Fruit fly (Drosophila melanogaster) whole organism, embryonic: ENCODE data around the gene JMJD4.
A peak's percentile ranks its signal among the peaks of the same experiment; 100 is the strongest.

Source experiments
- Aef1 ChIP-seq: fragments of 200-800 bp; sonication (Bioruptor generic); IDR thresholded peaks from 3 replicates; pipeline ENCODE4 v1.3.6; 2022; ENCODE audit warnings: missing biosample characterization, missing genetic modification characterization
- Antp ChIP-seq: fragments of 200-800 bp; sonication (Bioruptor generic); optimal IDR thresholded peaks from 3 replicates; lab custom pipeline; 2016; ENCODE audit warnings: missing biosample characterization, missing genetic modification characterization
- BEAF-32 ChIP-seq: fragments of 200-800 bp; sonication (Bioruptor generic); optimal IDR thresholded peaks from 3 replicates; lab custom pipeline; 2017; ENCODE audit warnings: missing biosample characterization, missing genetic modification characterization, mild to moderate bottlenecking, moderate library complexity, missing genetic modification reagents
- BtbVII ChIP-seq: fragments of 200-800 bp; sonication (Bioruptor generic); optimal IDR thresholded peaks from 3 replicates; lab custom pipeline; 2017; ENCODE audit warnings: missing biosample characterization, mild to moderate bottlenecking, missing genetic modification characterization
- CG11085 ChIP-seq: fragments of 200-800 bp; sonication (Bioruptor generic); IDR thresholded peaks from 2 replicates; pipeline ENCODE4 v1.3.6; 2022; ENCODE audit warnings: missing biosample characterization, missing genetic modification characterization
- CG12219 ChIP-seq: fragments of 200-800 bp; sonication (Bioruptor generic); optimal IDR thresholded peaks from 3 replicates; lab custom pipeline; 2018; ENCODE audit warnings: missing biosample characterization, mild to moderate bottlenecking, missing genetic modification characterization
- CG1233 ChIP-seq: fragments of 200-800 bp; sonication (Bioruptor generic); optimal IDR thresholded peaks from 4 replicates; lab custom pipeline; 2018; ENCODE audit warnings: missing biosample characterization, mild to moderate bottlenecking, missing genetic modification characterization
- CG12744 ChIP-seq: fragments of 200-800 bp; sonication (Bioruptor generic); optimal IDR thresholded peaks from 2 replicates; lab custom pipeline; 2016; ENCODE audit warnings: missing biosample characterization, missing genetic modification characterization
- CG12769 ChIP-seq: fragments of 200-800 bp; sonication (Bioruptor generic); optimal IDR thresholded peaks from 2 replicates; lab custom pipeline; 2019; ENCODE audit warnings: missing biosample characterization, mild to moderate bottlenecking, missing genetic modification characterization, moderate library complexity
- CG13424 ChIP-seq: fragments of 200-800 bp; sonication (Bioruptor generic); optimal IDR thresholded peaks from 2 replicates; lab custom pipeline; 2019; ENCODE audit warnings: missing biosample characterization, mild to moderate bottlenecking, missing genetic modification characterization, moderate library complexity
- CG15011 ChIP-seq: fragments of 200-800 bp; sonication (Bioruptor generic); optimal IDR thresholded peaks from 3 replicates; lab custom pipeline; 2018; ENCODE audit warnings: missing biosample characterization, mild to moderate bottlenecking, missing genetic modification characterization
- CG15073 ChIP-seq: fragments of 200-800 bp; sonication (Bioruptor generic); optimal IDR thresholded peaks from 2 replicates; lab custom pipeline; 2016; ENCODE audit warnings: missing biosample characterization, missing genetic modification characterization
- CG15269 ChIP-seq: fragments of 200-800 bp; sonication (Bioruptor generic); optimal IDR thresholded peaks from 2 replicates; lab custom pipeline; 2018; ENCODE audit warnings: missing biosample characterization, mild to moderate bottlenecking, missing genetic modification characterization, moderate library complexity
- CG15479 ChIP-seq: fragments of 200-800 bp; sonication (Bioruptor generic); optimal IDR thresholded peaks from 3 replicates; lab custom pipeline; 2019; ENCODE audit warnings: missing biosample characterization, mild to moderate bottlenecking, missing genetic modification characterization, moderate library complexity
- CG18764 ChIP-seq: fragments of 200-800 bp; sonication (Bioruptor generic); optimal IDR thresholded peaks from 3 replicates; lab custom pipeline; 2016; ENCODE audit warnings: missing biosample characterization, missing genetic modification characterization
- CG4404 ChIP-seq: fragments of 200-800 bp; sonication (Bioruptor generic); IDR thresholded peaks from 2 replicates; pipeline ENCODE4 v1.3.6; 2022; ENCODE audit warnings: missing biosample characterization, missing genetic modification characterization
- CG6813 ChIP-seq: fragments of 200-800 bp; sonication (Bioruptor generic); optimal IDR thresholded peaks from 2 replicates; lab custom pipeline; 2017; ENCODE audit warnings: missing biosample characterization, missing genetic modification characterization, mild to moderate bottlenecking, moderate library complexity, missing genetic modification reagents
- CG7556 ChIP-seq: fragments of 200-800 bp; sonication (Bioruptor generic); optimal IDR thresholded peaks from 2 replicates; lab custom pipeline; 2017; ENCODE audit warnings: missing biosample characterization, mild to moderate bottlenecking, missing genetic modification characterization
- CG7839 ChIP-seq: fragments of 200-800 bp; sonication (Bioruptor generic); optimal IDR thresholded peaks from 3 replicates; lab custom pipeline; 2018; ENCODE audit warnings: missing biosample characterization, mild to moderate bottlenecking, missing genetic modification characterization, moderate library complexity
- CG7987 ChIP-seq: fragments of 200-800 bp; sonication (Bioruptor generic); optimal IDR thresholded peaks from 2 replicates; lab custom pipeline; 2018; ENCODE audit warnings: missing biosample characterization, mild to moderate bottlenecking, missing genetic modification characterization, moderate library complexity
- CG8290 ChIP-seq, 3 experiments: fragments of 200-800 bp; sonication (Bioruptor generic); optimal IDR thresholded peaks; 2 replicates each; lab custom pipeline; 2016 to 2019; ENCODE audit warnings: missing biosample characterization in 3 of 3, missing genetic modification characterization in 3 of 3, mild to moderate bottlenecking in 2 of 3, moderate library complexity in 1 of 3
- CHES-1-like ChIP-seq: fragments of 200-800 bp; sonication (Bioruptor generic); optimal IDR thresholded peaks from 2 replicates; lab custom pipeline; 2016; ENCODE audit warnings: missing biosample characterization, missing genetic modification characterization
- CrebB ChIP-seq: fragments of 200-800 bp; sonication (Bioruptor generic); optimal IDR thresholded peaks from 3 replicates; lab custom pipeline; 2018; ENCODE audit warnings: missing biosample characterization, mild to moderate bottlenecking, missing genetic modification characterization
- Drgx ChIP-seq: fragments of 200-800 bp; sonication (Bioruptor generic); IDR thresholded peaks from 2 replicates; pipeline ENCODE4 v1.3.6; 2022; ENCODE audit warnings: missing biosample characterization, missing genetic modification characterization
- Fer2 ChIP-seq: fragments of 200-800 bp; sonication (Bioruptor generic); optimal IDR thresholded peaks from 2 replicates; lab custom pipeline; 2018; ENCODE audit warnings: missing biosample characterization, mild to moderate bottlenecking, missing genetic modification characterization, moderate library complexity
- GATAe ChIP-seq: fragments of 200-800 bp; sonication (Bioruptor generic); conservative IDR thresholded peaks from 2 replicates; pipeline ENCODE4 v1.3.6; 2022; ENCODE audit warnings: missing biosample characterization, missing genetic modification characterization
- Meics ChIP-seq: fragments of 200-800 bp; sonication (Bioruptor generic); optimal IDR thresholded peaks from 2 replicates; lab custom pipeline; 2017; ENCODE audit warnings: missing biosample characterization, mild to moderate bottlenecking, missing genetic modification characterization
- Ravus ChIP-seq: fragments of 200-800 bp; sonication (Bioruptor generic); IDR thresholded peaks from 2 replicates; pipeline ENCODE4 v1.3.6; 2022; ENCODE audit warnings: missing biosample characterization, missing genetic modification characterization
- Taf1 ChIP-seq: fragments of 200-800 bp; sonication (Bioruptor generic); IDR thresholded peaks from 2 replicates; pipeline ENCODE4 v1.3.6; 2022; ENCODE audit warnings: missing biosample characterization, missing genetic modification characterization
- Tbp ChIP-seq: fragments of >200 bp; optimal IDR thresholded peaks from 2 replicates; lab custom pipeline; 2018; ENCODE audit warnings: missing biosample characterization, missing genetic modification characterization
- Trl ChIP-seq, 3 experiments: fragments of >200 bp in 2 of 3; fragments of 200-800 bp in 1 of 3; sonication (Bioruptor generic) in 1 of 3; optimal IDR thresholded peaks; 2 replicates in 1 of 3; 3 replicates in 2 of 3; lab custom pipeline; 2016 to 2017; ENCODE audit warnings: missing biosample characterization in 1 of 3, missing genetic modification characterization in 1 of 3
- br ChIP-seq: fragments of >200 bp; optimal IDR thresholded peaks from 2 replicates; lab custom pipeline; 2017
- cato ChIP-seq: fragments of 200-800 bp; sonication (Bioruptor generic); optimal IDR thresholded peaks from 2 replicates; lab custom pipeline; 2016; ENCODE audit warnings: missing biosample characterization, missing genetic modification characterization, borderline replicate concordance
- cg ChIP-seq: fragments of 200-800 bp; sonication (Bioruptor generic); optimal IDR thresholded peaks from 3 replicates; lab custom pipeline; 2019; ENCODE audit warnings: missing biosample characterization, mild to moderate bottlenecking, missing genetic modification characterization, moderate library complexity
- chinmo ChIP-seq: fragments of 200-800 bp; sonication (Bioruptor generic); IDR thresholded peaks from 4 replicates; pipeline ENCODE4 v1.3.6; 2022; ENCODE audit warnings: missing biosample characterization, missing genetic modification characterization; ENCODE audit not compliant: partially characterized antibody
- crp ChIP-seq, 2 experiments: fragments of 200-800 bp; sonication (Bioruptor generic); optimal IDR thresholded peaks; 2 replicates in 1 of 2; 3 replicates in 1 of 2; lab custom pipeline; 2017; ENCODE audit warnings: missing biosample characterization in 2 of 2, missing genetic modification characterization in 2 of 2, mild to moderate bottlenecking in 1 of 2, moderate library complexity in 1 of 2
- dan ChIP-seq: fragments of 200-800 bp; sonication (Bioruptor generic); IDR thresholded peaks from 2 replicates; pipeline ENCODE4 v1.3.6; 2022; ENCODE audit warnings: missing biosample characterization, missing genetic modification characterization
- disco-r ChIP-seq: fragments of 200-800 bp; sonication (Bioruptor generic); optimal IDR thresholded peaks from 2 replicates; lab custom pipeline; 2016; ENCODE audit warnings: missing biosample characterization, missing genetic modification characterization
- en ChIP-seq: fragments of 200-800 bp; sonication (Bioruptor generic); optimal IDR thresholded peaks from 2 replicates; lab custom pipeline; 2016; ENCODE audit warnings: missing biosample characterization, missing genetic modification characterization
- ewg ChIP-seq: fragments of 200-800 bp; sonication (Bioruptor generic); optimal IDR thresholded peaks from 3 replicates; lab custom pipeline; 2017; ENCODE audit warnings: mild to moderate bottlenecking, missing biosample characterization, missing genetic modification reagents, missing genetic modification characterization
- eyg ChIP-seq: fragments of 200-800 bp; sonication (Bioruptor generic); optimal IDR thresholded peaks from 3 replicates; lab custom pipeline; 2016; ENCODE audit warnings: missing biosample characterization, missing genetic modification characterization
- nerfin-1 ChIP-seq: fragments of 200-800 bp; sonication (Bioruptor generic); optimal IDR thresholded peaks from 3 replicates; lab custom pipeline; 2019; ENCODE audit warnings: missing biosample characterization, mild to moderate bottlenecking, missing genetic modification characterization, moderate library complexity
- org-1 ChIP-seq: fragments of 200-800 bp; sonication (Bioruptor generic); optimal IDR thresholded peaks from 2 replicates; lab custom pipeline; 2017; ENCODE audit warnings: missing biosample characterization, missing genetic modification characterization
- prd ChIP-seq, 3 experiments: fragments of >200 bp in 2 of 3; fragments of 200-800 bp in 1 of 3; sonication (Bioruptor generic) in 1 of 3; optimal IDR thresholded peaks in 2 of 3; IDR thresholded peaks in 1 of 3; 2 replicates in 2 of 3; 3 replicates in 1 of 3; pipeline versions ENCODE4 v1.3.6 to Lab custom; 2017 to 2022; ENCODE audit warnings: missing biosample characterization in 1 of 3, missing genetic modification characterization in 1 of 3
- slou ChIP-seq: fragments of 200-800 bp; sonication (Bioruptor generic); optimal IDR thresholded peaks from 3 replicates; lab custom pipeline; 2016; ENCODE audit warnings: missing biosample characterization, missing genetic modification characterization
- unc-4 ChIP-seq: fragments of 200-800 bp; sonication (Bioruptor generic); IDR thresholded peaks from 2 replicates; pipeline ENCODE4 v1.3.6; 2022; ENCODE audit warnings: missing biosample characterization, missing genetic modification characterization; ENCODE audit not compliant: partially characterized antibody
- unpg ChIP-seq: fragments of 200-800 bp; sonication (Bioruptor generic); optimal IDR thresholded peaks from 3 replicates; lab custom pipeline; 2018; ENCODE audit warnings: missing biosample characterization, mild to moderate bottlenecking, missing genetic modification characterization, moderate library complexity
- vfl ChIP-seq: fragments of 200-800 bp; sonication (Bioruptor generic); optimal IDR thresholded peaks from 2 replicates; lab custom pipeline; 2016; ENCODE audit warnings: missing biosample characterization, missing genetic modification characterization

Gene JMJD4

dm6 chr2L:18148552-18149219 is 10.4 kb downstream of the JMJD4 start (continued):
- TF ChIP-seq Trl (optimal IDR thresholded peaks at IDR 0.05; lab: Kevin White, UChicago) (no peak), Trl (GFP tag; optimal IDR thresholded peaks at IDR 0.05; lab: Kevin White, UChicago) (peak; percentile 64), en (GFP tag; lab: Kevin White, UChicago) (no peak), CG18764 (GFP tag; lab: Kevin White, UChicago) (peak; percentile 53), Antp (peak; percentile 14), CG6813 (GFP tag; lab: Kevin White, UChicago) (peak; percentile 88), dan (GFP tag; lab: Robert Waterston, UW) (no peak), CG12744 (no peak), br (no peak), CG4404 (GFP tag; lab: Robert Waterston, UW) (no peak), CG13424 (tag; lab: Kevin White, UChicago) (peak; percentile 65), CHES-1-like (GFP tag; lab: Kevin White, UChicago) (peak; percentile 67), CG7987 (GFP tag; lab: Kevin White, UChicago) (peak; percentile 95), disco-r (GFP tag; lab: Kevin White, UChicago) (peak; percentile 34), prd (optimal IDR thresholded peaks at IDR 0.05; lab: Kevin White, UChicago) (no peak), prd (GFP tag; IDR thresholded peaks at IDR 0.05; lab: Robert Waterston, UW) (no peak; the same call in 2 of the 3 replicates), slou (GFP tag; lab: Kevin White, UChicago) (peak; percentile 27), Ravus (no peak), CG11085 (no peak), BtbVII (GFP tag; lab: Kevin White, UChicago) (peak; percentile 75), org-1 (GFP tag; lab: Kevin White, UChicago) (peak; percentile 71), Meics (peak; percentile 67), CG7556 (GFP tag; lab: Kevin White, UChicago) (peak; percentile 41), cg (GFP tag; lab: Kevin White, UChicago) (peak; percentile 16), CG7839 (peak; percentile 25), vfl (GFP tag; lab: Kevin White, UChicago) (no peak), Aef1 (GFP tag; lab: Robert Waterston, UW) (no peak), BEAF-32 (GFP tag; lab: Kevin White, UChicago) (no peak), chinmo (GFP tag; lab: Robert Waterston, UW) (peak; percentile 66; the same call in 1 of the 4 replicates), unpg (GFP tag; lab: Kevin White, UChicago) (peak; percentile 41), CrebB (tag; lab: Kevin White, UChicago) (peak; percentile 86), eyg (GFP tag; lab: Kevin White, UChicago) (no peak), Drgx (0 out of 2 replicates have a peak, but pooled peaks have one; percentile 14), nerfin-1 (peak; percentile 66), CG1233 (GFP tag; lab: Kevin White, UChicago) (peak; percentile 88), Taf1 (GFP tag; lab: Robert Waterston, UW) (no peak), ewg (GFP tag; lab: Kevin White, UChicago) (peak; percentile 49), GATAe (peak; percentile 92), Fer2 (tag; lab: Kevin White, UChicago) (peak; percentile 20), crp (GFP tag; optimal IDR thresholded peaks at IDR 0.05; lab: Kevin White, UChicago) (no peak), CG12219 (GFP tag; lab: Kevin White, UChicago) (peak; percentile 72), CG15479 (GFP tag; lab: Kevin White, UChicago) (peak; percentile 46), unc-4 (GFP tag; lab: Robert Waterston, UW) (no peak), CG8290 (GFP tag; optimal IDR thresholded peaks at IDR 0.05; lab: Kevin White, UChicago) (peak; percentile 63), CG8290 (tag; optimal IDR thresholded peaks at IDR 0.05; lab: Kevin White, UChicago) (peak; percentile 46 to 84), cato (GFP tag; lab: Kevin White, UChicago) (no peak), CG15073 (GFP tag; lab: Kevin White, UChicago) (no peak), CG12769 (tag; lab: Kevin White, UChicago) (peak; percentile 51), CG15269 (tag; lab: Kevin White, UChicago) (peak; percentile 40), CG15011 (GFP tag; lab: Kevin White, UChicago) (peak; percentile 71), Tbp (GFP tag; lab: Kevin White, UChicago) (no peak)
